Worm (Caenorhabditis elegans) whole organism, mixed stage, embryonic: Measurements from ENCODE around the gene C07A12.2.

Experiments used
- hlh-1 ChIP-seq: fragments of 150-350 bp; optimal IDR thresholded peaks from 2 replicates; lab custom pipeline; 2014; ENCODE audit warnings: missing biosample characterization, missing genetic modification reagents, missing genetic modification characterization

Gene C07A12.2

ce11 chrX:4592250-4592649 is 47.6 kb downstream of the C07A12.2 start, which contains the start of gene flp-12:
Gene flp-12, minus strand, starts transcription at chrX:4592350.
- TF ChIP-seq hlh-1 (tag; lab: Kevin White, UChicago), result no peak
